Fruit fly (Drosophila melanogaster) whole organism, embryonic: Measurements from ENCODE around the gene Uba4.

Experiments used
- Atf6 ChIP-seq: fragments of 200-800 bp; sonication (Bioruptor generic); IDR thresholded peaks from 2 replicates; pipeline ENCODE4 v1.3.6; 2022; ENCODE audit warnings: missing biosample characterization, missing genetic modification characterization
- BEAF-32 ChIP-seq: fragments of 200-800 bp; sonication (Bioruptor generic); optimal IDR thresholded peaks from 3 replicates; lab custom pipeline; 2017; ENCODE audit warnings: missing biosample characterization, missing genetic modification characterization, mild to moderate bottlenecking, moderate library complexity, missing genetic modification reagents
- BtbVII ChIP-seq: fragments of 200-800 bp; sonication (Bioruptor generic); optimal IDR thresholded peaks from 3 replicates; lab custom pipeline; 2017; ENCODE audit warnings: missing biosample characterization, mild to moderate bottlenecking, missing genetic modification characterization
- CG12071 ChIP-seq: fragments of 200-800 bp; sonication (Bioruptor generic); optimal IDR thresholded peaks from 3 replicates; lab custom pipeline; 2018; ENCODE audit warnings: missing biosample characterization, mild to moderate bottlenecking, missing genetic modification characterization
- CG12155 ChIP-seq: fragments of 200-800 bp; sonication (Bioruptor generic); optimal IDR thresholded peaks from 3 replicates; lab custom pipeline; 2016; ENCODE audit warnings: missing biosample characterization, missing genetic modification characterization
- CG12219 ChIP-seq: fragments of 200-800 bp; sonication (Bioruptor generic); optimal IDR thresholded peaks from 3 replicates; lab custom pipeline; 2018; ENCODE audit warnings: missing biosample characterization, mild to moderate bottlenecking, missing genetic modification characterization
- CG14710 ChIP-seq: fragments of 200-800 bp; sonication (Bioruptor generic); optimal IDR thresholded peaks from 3 replicates; lab custom pipeline; 2019; ENCODE audit warnings: missing biosample characterization, mild to moderate bottlenecking, missing genetic modification characterization, moderate library complexity
- CG15073 ChIP-seq: fragments of 200-800 bp; sonication (Bioruptor generic); optimal IDR thresholded peaks from 2 replicates; lab custom pipeline; 2016; ENCODE audit warnings: missing biosample characterization, missing genetic modification characterization
- CG1603 ChIP-seq: fragments of 200-800 bp; sonication (Bioruptor generic); optimal IDR thresholded peaks from 2 replicates; lab custom pipeline; 2019; ENCODE audit warnings: missing biosample characterization, mild to moderate bottlenecking, missing genetic modification characterization, moderate library complexity
- CG2202 ChIP-seq: fragments of 200-800 bp; sonication (Bioruptor generic); optimal IDR thresholded peaks from 2 replicates; lab custom pipeline; 2018; ENCODE audit warnings: missing biosample characterization, mild to moderate bottlenecking, missing genetic modification characterization
- CG30020 ChIP-seq: fragments of 200-800 bp; optimal IDR thresholded peaks from 2 replicates; lab custom pipeline; 2019; ENCODE audit warnings: missing biosample characterization, mild to moderate bottlenecking, missing genetic modification characterization, moderate library complexity
- CG32532 ChIP-seq: fragments of 200-800 bp; sonication (Bioruptor generic); IDR thresholded peaks from 2 replicates; pipeline ENCODE4 v1.3.6; 2022; ENCODE audit warnings: missing biosample characterization, missing genetic modification characterization
- CG3726 ChIP-seq: fragments of 200-800 bp; sonication (Bioruptor generic); IDR thresholded peaks from 3 replicates; pipeline ENCODE4, ENCODE4 v1.3.6; 2022; ENCODE audit warnings: missing biosample characterization, missing genetic modification characterization
- CG42726 ChIP-seq: fragments of 200-800 bp; sonication (Bioruptor generic); IDR thresholded peaks from 2 replicates; pipeline ENCODE4 v1.3.6; 2022; ENCODE audit warnings: missing biosample characterization, missing genetic modification characterization; ENCODE audit not compliant: partially characterized antibody
- CG4360 ChIP-seq: fragments of 200-800 bp; sonication (Bioruptor generic); IDR thresholded peaks from 2 replicates; pipeline ENCODE4 v1.3.6; 2022; ENCODE audit warnings: missing biosample characterization, missing genetic modification characterization
- CG6654 ChIP-seq: fragments of 200-800 bp; sonication (Bioruptor generic); optimal IDR thresholded peaks from 2 replicates; lab custom pipeline; 2017; ENCODE audit warnings: missing biosample characterization, mild to moderate bottlenecking, missing genetic modification characterization
- CG7928 ChIP-seq: fragments of 200-800 bp; sonication (Bioruptor generic); optimal IDR thresholded peaks from 2 replicates; lab custom pipeline; 2017; ENCODE audit warnings: missing biosample characterization, mild to moderate bottlenecking, missing genetic modification characterization
- CG8388 ChIP-seq: fragments of 200-800 bp; sonication (Bioruptor generic); optimal IDR thresholded peaks from 2 replicates; lab custom pipeline; 2019; ENCODE audit warnings: missing biosample characterization, mild to moderate bottlenecking, missing genetic modification characterization, moderate library complexity
- Eip74EF ChIP-seq, 2 experiments: fragments of 200-800 bp in 1 of 2; fragments of >200 bp in 1 of 2; sonication (Bioruptor generic) in 1 of 2; optimal IDR thresholded peaks; 2 replicates each; lab custom pipeline; 2017 to 2019; ENCODE audit warnings: missing biosample characterization in 2 of 2, missing genetic modification characterization in 2 of 2, mild to moderate bottlenecking in 1 of 2, moderate library complexity in 1 of 2
- HLHmδ ChIP-seq: fragments of 200-800 bp; sonication (Bioruptor generic); optimal IDR thresholded peaks from 2 replicates; lab custom pipeline; 2018; ENCODE audit warnings: missing biosample characterization, mild to moderate bottlenecking, missing genetic modification characterization, moderate library complexity
- MESR4 ChIP-seq: fragments of 200-800 bp; sonication (Bioruptor generic); optimal IDR thresholded peaks from 2 replicates; lab custom pipeline; 2018; ENCODE audit warnings: missing biosample characterization, mild to moderate bottlenecking, missing genetic modification characterization, moderate library complexity
- MTF-1 ChIP-seq: fragments of 200-800 bp; sonication (Bioruptor generic); optimal IDR thresholded peaks from 2 replicates; lab custom pipeline; 2018; ENCODE audit warnings: missing biosample characterization, mild to moderate bottlenecking, missing genetic modification characterization, borderline replicate concordance
- Nf-YC ChIP-seq: fragments of 200-800 bp; optimal IDR thresholded peaks from 3 replicates; lab custom pipeline; 2019; ENCODE audit warnings: missing biosample characterization, mild to moderate bottlenecking, missing genetic modification characterization, moderate library complexity
- Oli ChIP-seq: fragments of 200-800 bp; sonication (Bioruptor generic); optimal IDR thresholded peaks from 2 replicates; lab custom pipeline; 2018; ENCODE audit warnings: missing biosample characterization, mild to moderate bottlenecking, missing genetic modification characterization, moderate library complexity
- Sry-δ ChIP-seq: fragments of 200-800 bp; sonication (Bioruptor generic); optimal IDR thresholded peaks from 2 replicates; lab custom pipeline; 2016; ENCODE audit warnings: missing biosample characterization, missing genetic modification characterization
- Trl ChIP-seq, 3 experiments: fragments of >200 bp in 2 of 3; fragments of 200-800 bp in 1 of 3; sonication (Bioruptor generic) in 1 of 3; optimal IDR thresholded peaks; 2 replicates in 1 of 3; 3 replicates in 2 of 3; lab custom pipeline; 2016 to 2017; ENCODE audit warnings: missing biosample characterization in 1 of 3, missing genetic modification characterization in 1 of 3
- chinmo ChIP-seq: fragments of 200-800 bp; sonication (Bioruptor generic); IDR thresholded peaks from 4 replicates; pipeline ENCODE4 v1.3.6; 2022; ENCODE audit warnings: missing biosample characterization, missing genetic modification characterization; ENCODE audit not compliant: partially characterized antibody
- chm ChIP-seq: fragments of 200-800 bp; sonication (Bioruptor generic); IDR thresholded peaks from 2 replicates; pipeline ENCODE4 v1.3.6; 2022; ENCODE audit warnings: missing biosample characterization, missing genetic modification characterization
- danr ChIP-seq: fragments of 200-800 bp; sonication (Bioruptor generic); IDR thresholded peaks from 2 replicates; pipeline ENCODE4 v1.3.6; 2022; ENCODE audit warnings: missing biosample characterization, missing genetic modification characterization
- en ChIP-seq: fragments of 200-800 bp; sonication (Bioruptor generic); optimal IDR thresholded peaks from 2 replicates; lab custom pipeline; 2016; ENCODE audit warnings: missing biosample characterization, missing genetic modification characterization
- fd102C ChIP-seq: fragments of 200-800 bp; sonication (Bioruptor generic); optimal IDR thresholded peaks from 2 replicates; lab custom pipeline; 2018; ENCODE audit warnings: missing biosample characterization, mild to moderate bottlenecking, missing genetic modification characterization, moderate library complexity
- gce ChIP-seq: fragments of 200-800 bp; sonication (Bioruptor generic); IDR thresholded peaks from 3 replicates; pipeline ENCODE4 v1.3.6; 2022; ENCODE audit warnings: missing biosample characterization, missing genetic modification characterization
- inv ChIP-seq: fragments of 200-800 bp; sonication (Bioruptor generic); IDR thresholded peaks from 2 replicates; pipeline ENCODE4 v1.3.6; 2022; ENCODE audit warnings: missing biosample characterization, missing genetic modification characterization; ENCODE audit not compliant: partially characterized antibody
- kah ChIP-seq: fragments of 200-800 bp; sonication (Bioruptor generic); optimal IDR thresholded peaks from 2 replicates; lab custom pipeline; 2018; ENCODE audit warnings: missing biosample characterization, mild to moderate bottlenecking, missing genetic modification characterization
- lov ChIP-seq, 2 experiments: fragments of 200-800 bp in 1 of 2; fragments of >200 bp in 1 of 2; sonication (Bioruptor generic) in 1 of 2; IDR thresholded peaks in 1 of 2; optimal IDR thresholded peaks in 1 of 2; 2 replicates in 1 of 2; 3 replicates in 1 of 2; pipeline versions ENCODE4 v1.3.6 to Lab custom; 2017 to 2022; ENCODE audit warnings: missing biosample characterization in 1 of 2, missing genetic modification characterization in 1 of 2
- nmo ChIP-seq: fragments of 200-800 bp; sonication (Bioruptor generic); optimal IDR thresholded peaks from 2 replicates; lab custom pipeline; 2018; ENCODE audit warnings: missing biosample characterization, mild to moderate bottlenecking, missing genetic modification characterization, moderate library complexity
- pb ChIP-seq: fragments of 200-800 bp; sonication (Bioruptor generic); optimal IDR thresholded peaks from 3 replicates; lab custom pipeline; 2016; ENCODE audit warnings: missing biosample characterization, missing genetic modification characterization
- pfk ChIP-seq: fragments of 200-800 bp; sonication (Bioruptor generic); optimal IDR thresholded peaks from 2 replicates; lab custom pipeline; 2018; ENCODE audit warnings: missing biosample characterization, mild to moderate bottlenecking, missing genetic modification characterization, moderate library complexity
- pzg ChIP-seq: fragments of 200-800 bp; sonication (Bioruptor generic); optimal IDR thresholded peaks from 3 replicates; lab custom pipeline; 2018; ENCODE audit warnings: missing biosample characterization, mild to moderate bottlenecking, missing genetic modification characterization, moderate library complexity
- sima ChIP-seq: fragments of 200-800 bp; sonication (Bioruptor generic); optimal IDR thresholded peaks from 2 replicates; lab custom pipeline; 2016; ENCODE audit warnings: missing biosample characterization, missing genetic modification characterization
- slbo ChIP-seq: fragments of 200-800 bp; sonication (Bioruptor generic); IDR thresholded peaks from 2 replicates; pipeline ENCODE4 v1.3.6; 2022; ENCODE audit warnings: missing biosample characterization, missing genetic modification characterization
- slp2 ChIP-seq: fragments of 200-800 bp; sonication (Bioruptor generic); optimal IDR thresholded peaks from 2 replicates; lab custom pipeline; 2016; ENCODE audit warnings: missing biosample characterization, missing genetic modification characterization
- tll ChIP-seq, 2 experiments: fragments of 200-800 bp in 1 of 2; fragments of >200 bp in 1 of 2; sonication (Bioruptor generic) in 1 of 2; optimal IDR thresholded peaks; 2 replicates each; lab custom pipeline; 2017 to 2019; ENCODE audit warnings: missing biosample characterization in 2 of 2, missing genetic modification characterization in 2 of 2, mild to moderate bottlenecking in 1 of 2, moderate library complexity in 1 of 2

The Uba4 gene

DNA sequence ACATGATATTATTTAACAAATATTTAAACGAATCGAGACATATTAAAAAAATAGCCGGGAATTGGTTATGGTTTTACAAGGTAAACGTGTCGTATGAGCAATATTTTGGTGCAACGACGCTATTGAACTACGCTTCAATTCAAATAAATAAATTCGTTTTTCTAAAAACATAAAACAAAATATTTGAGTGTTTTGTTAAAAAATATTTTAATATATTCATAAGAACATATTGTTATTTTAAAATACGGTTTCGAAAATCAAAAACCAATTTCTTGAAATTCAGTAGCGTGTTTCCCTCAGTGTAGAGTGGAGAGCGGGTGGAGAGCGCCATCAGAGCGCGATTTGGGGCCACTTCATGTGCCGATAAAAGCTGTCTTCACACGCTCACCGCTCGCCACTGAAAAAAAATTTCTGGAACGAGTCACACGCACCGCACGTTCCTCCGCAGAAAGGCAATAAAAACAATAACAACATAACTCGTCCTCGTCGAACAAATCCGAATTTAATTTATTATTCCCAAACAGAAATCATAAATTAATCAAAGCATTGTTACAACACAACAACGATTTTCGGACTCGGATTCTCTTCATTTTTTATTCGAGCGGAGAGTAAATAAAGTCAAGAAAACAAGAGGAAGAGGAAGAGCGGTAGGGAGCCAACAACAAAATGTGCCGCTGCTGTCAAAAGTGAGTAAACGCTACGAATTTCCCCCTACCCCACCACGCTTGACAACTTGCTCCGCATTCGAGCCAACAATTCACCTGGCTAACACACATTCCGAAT is 18.4 kb downstream of the Uba4 start (continued):
- peak; percentile 62 to 67 for TF ChIP-seq Trl (optimal IDR thresholded peaks at IDR 0.05; lab: Kevin White, UChicago)
- TF ChIP-seq Trl (GFP tag; optimal IDR thresholded peaks at IDR 0.05; lab: Kevin White, UChicago): peak; percentile 32
- no peak for TF ChIP-seq MESR4 (GFP tag; lab: Kevin White, UChicago)
- TF ChIP-seq BEAF-32 (GFP tag; lab: Kevin White, UChicago): no peak
- TF ChIP-seq CG3726 (GFP tag; lab: Robert Waterston, UW): peak; percentile 13; the same call in 2 of the 3 replicates
- TF ChIP-seq fd102C: no peak
- TF ChIP-seq tll (GFP tag; optimal IDR thresholded peaks at IDR 0.05; lab: Kevin White, UChicago): no peak
- TF ChIP-seq CG12071 (GFP tag; lab: Kevin White, UChicago): peak; percentile 6
- no peak for TF ChIP-seq pzg
- TF ChIP-seq slp2 (GFP tag; lab: Kevin White, UChicago): no peak
- TF ChIP-seq Sry-δ (GFP tag; lab: Kevin White, UChicago): no peak
- peak; percentile 60 for TF ChIP-seq CG15073 (GFP tag; lab: Kevin White, UChicago)
- no peak; the same call in 1 of the 2 replicates for TF ChIP-seq CG4360 (GFP tag; lab: Robert Waterston, UW)
- TF ChIP-seq Oli (tag; lab: Kevin White, UChicago): peak; percentile 94
- peak; percentile 81 for TF ChIP-seq CG2202 (tag; lab: Kevin White, UChicago)
- TF ChIP-seq inv (GFP tag; lab: Robert Waterston, UW): no peak
- TF ChIP-seq HLHmδ (GFP tag; lab: Kevin White, UChicago): no peak
- TF ChIP-seq gce (GFP tag; lab: Robert Waterston, UW): peak; percentile 55; the same call in 1 of the 3 replicates
- peak; percentile 88 for TF ChIP-seq Nf-YC
- peak; percentile 80 for TF ChIP-seq CG12155 (GFP tag; lab: Kevin White, UChicago)
- peak; percentile 95 for TF ChIP-seq CG14710 (tag; lab: Kevin White, UChicago)
- no peak for TF ChIP-seq CG42726 (GFP tag; lab: Robert Waterston, UW)
- TF ChIP-seq kah (GFP tag; lab: Kevin White, UChicago): peak; percentile 83
- peak; percentile 59 for TF ChIP-seq CG1603 (tag; lab: Kevin White, UChicago)
- peak in 1 of 2 experiments; percentile 86 for TF ChIP-seq Eip74EF (GFP tag; optimal IDR thresholded peaks at IDR 0.05; lab: Kevin White, UChicago)
- TF ChIP-seq pfk (GFP tag; lab: Kevin White, UChicago): no peak
- TF ChIP-seq chinmo (GFP tag; lab: Robert Waterston, UW): no peak
- peak; percentile 62 for TF ChIP-seq CG7928 (GFP tag; lab: Kevin White, UChicago)
- TF ChIP-seq slbo: peak; percentile 87
- peak; percentile 41 for TF ChIP-seq CG12219 (GFP tag; lab: Kevin White, UChicago)
- no peak for TF ChIP-seq chm (GFP tag; lab: Robert Waterston, UW)
- peak; percentile 79 for TF ChIP-seq CG32532 (GFP tag; lab: Robert Waterston, UW)
- peak; percentile 81 for TF ChIP-seq Atf6 (GFP tag; lab: Robert Waterston, UW)
- TF ChIP-seq en (GFP tag; lab: Kevin White, UChicago): peak; percentile 32
- peak; percentile 76 for TF ChIP-seq CG30020 (tag; lab: Kevin White, UChicago)
- peak; percentile 95 for TF ChIP-seq BtbVII
- peak; percentile 89 for TF ChIP-seq CG8388 (GFP tag; lab: Kevin White, UChicago)
- TF ChIP-seq lov (optimal IDR thresholded peaks at IDR 0.05; lab: Kevin White, UChicago): no peak
- peak; percentile 71; the same call in 1 of the 3 replicates for TF ChIP-seq lov (GFP tag; IDR thresholded peaks at IDR 0.05; lab: Robert Waterston, UW)
- peak; percentile 33 for TF ChIP-seq pb (GFP tag; lab: Kevin White, UChicago)
- peak; percentile 70 for TF ChIP-seq danr
- TF ChIP-seq nmo: peak; percentile 97
- TF ChIP-seq CG6654 (GFP tag; lab: Kevin White, UChicago): peak; percentile 83
- TF ChIP-seq sima (GFP tag; lab: Kevin White, UChicago): no peak
- TF ChIP-seq MTF-1 (GFP tag; lab: Kevin White, UChicago): peak; percentile 65
